Worm (Caenorhabditis elegans): Measurements from ENCODE around the gene F08D12.2.

DNA sequence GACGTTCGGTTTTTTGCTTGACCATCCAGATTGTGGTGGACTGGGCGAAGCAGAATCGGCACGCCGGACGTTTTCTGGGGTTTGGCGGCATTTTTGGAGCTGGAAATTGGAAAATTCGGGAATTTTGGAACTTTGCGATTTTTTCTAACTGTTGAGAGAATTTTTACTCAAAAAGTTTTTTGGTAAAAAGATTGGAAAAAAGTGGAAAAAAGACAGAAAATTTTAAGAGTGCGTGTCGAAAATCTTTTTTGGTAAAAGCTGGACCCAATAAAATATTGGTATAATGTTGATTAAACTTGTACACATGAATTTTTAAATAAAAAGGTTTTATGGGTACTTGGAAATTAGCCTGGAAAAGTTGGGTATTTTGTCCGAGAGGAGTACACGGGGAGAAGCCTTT, 39.2 kb upstream of the F08D12.2 start, which contains the start of gene T05A8.7:
- TF ChIP-seq ZK546.5 (tag; optimal IDR thresholded peaks at IDR 0.05) (no peak), unc-39 (tag; optimal IDR thresholded peaks at IDR 0.05) (no peak), aha-1 (tag) (no peak), nhr-77 (tag; optimal IDR thresholded peaks at IDR 0.05) (no peak), ctbp-1 (GFP tag; IDR thresholded peaks at IDR 0.05) (no peak), lir-3 (tag; optimal IDR thresholded peaks at IDR 0.05) (no peak), ces-1 (GFP tag; optimal IDR thresholded peaks at IDR 0.05) (no peak), hlh-11 (tag; optimal IDR thresholded peaks at IDR 0.05) (no peak), zip-11 (GFP tag; IDR thresholded peaks at IDR 0.05) (no peak), nhr-11 (tag; optimal IDR thresholded peaks at IDR 0.05) (no peak)

All from whole organism, L4 larva.